Worm (Caenorhabditis elegans): Measurements from ENCODE around the gene aqp-7.
A peak's percentile ranks its signal among the peaks of the same experiment; 100 is the strongest.

The aqp-7 gene

DNA sequence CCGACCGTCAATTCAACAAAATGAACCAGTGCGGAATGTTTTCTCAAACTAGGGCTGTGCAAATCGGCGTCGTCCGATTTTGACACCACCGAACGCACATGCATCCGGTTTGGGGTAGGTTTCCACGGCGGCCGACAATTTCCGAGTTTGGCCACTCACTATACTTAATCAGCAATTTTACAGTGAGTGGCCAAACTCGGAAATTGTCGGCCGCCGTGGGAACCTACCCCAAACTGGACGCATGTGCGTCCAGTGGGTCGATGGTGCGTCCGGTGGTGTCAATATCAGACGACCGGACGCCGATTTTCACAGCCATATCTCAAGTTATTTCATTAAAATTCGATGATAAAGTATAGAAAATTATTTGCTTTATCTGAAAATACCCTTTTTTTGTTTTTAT lies 34.7 kb upstream of the aqp-7 start:
- no peak for TF ChIP-seq nhr-23 (tag; optimal IDR thresholded peaks at IDR 0.05)
- TF ChIP-seq ceh-16 (tag; optimal IDR thresholded peaks at IDR 0.05), result no peak
- no peak for TF ChIP-seq zag-1 (tag; optimal IDR thresholded peaks at IDR 0.05)
- TF ChIP-seq ZK546.5 (tag; optimal IDR thresholded peaks at IDR 0.05), result no peak
- TF ChIP-seq nhr-28 (tag; optimal IDR thresholded peaks at IDR 0.05), result no peak
- no peak for TF ChIP-seq ceh-82 (tag; optimal IDR thresholded peaks at IDR 0.05)
- no peak for TF ChIP-seq egl-5 (tag; optimal IDR thresholded peaks at IDR 0.05)
- no peak for TF ChIP-seq daf-12 (tag; optimal IDR thresholded peaks at IDR 0.05)
- TF ChIP-seq nhr-12 (tag; optimal IDR thresholded peaks at IDR 0.05), result no peak
- no peak for TF ChIP-seq nhr-237 (tag; optimal IDR thresholded peaks at IDR 0.05)
- TF ChIP-seq ceh-9 (tag; optimal IDR thresholded peaks at IDR 0.05), result no peak
- no peak for TF ChIP-seq pqm-1 (tag; optimal IDR thresholded peaks at IDR 0.05)
- TF ChIP-seq egl-27 (tag; optimal IDR thresholded peaks at IDR 0.05), result no peak
- no peak for TF ChIP-seq aly-2 (tag; optimal IDR thresholded peaks at IDR 0.05)
- TF ChIP-seq unc-39 (tag; optimal IDR thresholded peaks at IDR 0.05), result no peak
- TF ChIP-seq nhr-76 (tag; optimal IDR thresholded peaks at IDR 0.05), result no peak

DNA sequence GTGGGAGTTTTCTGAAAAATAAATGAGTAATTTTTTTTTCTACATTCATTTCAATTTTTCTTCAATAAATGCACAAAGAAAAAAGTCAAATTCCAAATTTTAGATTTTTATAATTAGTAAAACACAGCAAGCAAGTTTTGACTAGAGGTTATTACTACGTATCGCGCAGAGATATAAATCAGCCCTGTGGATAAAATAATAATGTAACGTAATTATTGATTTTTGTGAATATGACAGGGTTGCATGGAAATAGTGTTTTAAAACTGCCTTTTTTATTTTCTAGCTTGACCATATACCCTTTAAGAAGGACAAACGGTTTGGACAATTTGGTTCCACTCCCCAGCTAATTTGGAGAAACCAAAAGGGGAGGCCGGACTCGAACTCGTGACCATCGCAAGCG lies 28.5 kb upstream of the aqp-7 start:
- TF ChIP-seq fkh-2 (tag; optimal IDR thresholded peaks at IDR 0.05) (no peak), unc-62 (GFP tag; optimal IDR thresholded peaks at IDR 0.05) (no peak), mdl-1 (tag; optimal IDR thresholded peaks at IDR 0.05) (no peak), ceh-28 (tag; optimal IDR thresholded peaks at IDR 0.05) (peak; percentile 84), jun-1 (tag; optimal IDR thresholded peaks at IDR 0.05) (no peak), nhr-43 (tag; optimal IDR thresholded peaks at IDR 0.05; ENCODE audit: poor library complexity, severe bottlenecking) (peak; percentile 49), nhr-11 (tag; optimal IDR thresholded peaks at IDR 0.05) (no peak), tbx-2 (tag; optimal IDR thresholded peaks at IDR 0.05) (no peak), nhr-67 (tag; optimal IDR thresholded peaks at IDR 0.05) (no peak)

DNA sequence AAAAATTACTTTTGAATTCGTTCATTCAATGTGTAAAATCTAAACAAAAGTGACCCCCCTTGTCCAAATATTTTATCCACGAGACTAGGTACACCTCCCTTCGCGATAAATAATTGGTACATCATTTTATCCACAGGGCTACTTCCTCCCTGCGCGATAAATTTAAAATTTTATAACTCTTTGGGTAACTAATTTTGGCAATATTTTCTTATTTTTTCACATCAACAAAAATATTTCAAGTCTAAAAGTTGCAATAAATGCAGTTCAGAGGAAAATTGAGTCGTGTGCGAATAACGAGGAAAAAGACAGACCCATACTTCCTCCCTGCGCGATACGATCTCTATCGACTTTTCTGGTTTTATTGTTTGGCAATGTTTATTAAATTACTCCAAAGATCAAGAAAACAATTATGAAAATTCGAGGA lies 27.9 kb upstream of the aqp-7 start:
- TF ChIP-seq eor-1 (tag; optimal IDR thresholded peaks at IDR 0.05) (peak in 1 of 2 experiments; percentile 88), pqm-1 (tag; optimal IDR thresholded peaks at IDR 0.05) (peak; percentile 94), ama-1 (optimal IDR thresholded peaks at IDR 0.05) (no peak), zag-1 (tag; optimal IDR thresholded peaks at IDR 0.05) (peak; percentile 95), nfya-1 (tag; optimal IDR thresholded peaks at IDR 0.05; ENCODE audit: insufficient read depth) (peak; percentile 97), ceh-28 (tag; optimal IDR thresholded peaks at IDR 0.05) (peak; percentile 99), unc-62 (GFP tag; optimal IDR thresholded peaks at IDR 0.05) (peak; percentile 97), nhr-28 (tag; optimal IDR thresholded peaks at IDR 0.05) (peak; percentile 97), ztf-11 (tag; optimal IDR thresholded peaks at IDR 0.05) (peak; percentile 67), tbx-2 (tag; optimal IDR thresholded peaks at IDR 0.05) (peak; percentile 99), ceh-16 (tag; optimal IDR thresholded peaks at IDR 0.05) (peak; percentile 78), lsy-12 (tag; optimal IDR thresholded peaks at IDR 0.05) (peak; percentile 97), unc-39 (tag; optimal IDR thresholded peaks at IDR 0.05) (no peak), nhr-12 (tag; optimal IDR thresholded peaks at IDR 0.05) (peak; percentile 51), egl-5 (tag; optimal IDR thresholded peaks at IDR 0.05) (peak; percentile 99), nhr-67 (tag; optimal IDR thresholded peaks at IDR 0.05) (peak; percentile 75), lin-15B (tag; optimal IDR thresholded peaks at IDR 0.05) (peak; percentile 51), nhr-23 (tag; optimal IDR thresholded peaks at IDR 0.05) (peak; percentile 100), lin-39 (tag; optimal IDR thresholded peaks at IDR 0.05) (peak; percentile 91), ZK546.5 (tag; optimal IDR thresholded peaks at IDR 0.05) (peak; percentile 76), ceh-9 (tag; optimal IDR thresholded peaks at IDR 0.05) (no peak), fkh-10 (GFP tag; optimal IDR thresholded peaks at IDR 0.05) (peak; percentile 100), mdl-1 (tag; optimal IDR thresholded peaks at IDR 0.05) (peak; percentile 88), fos-1 (tag; optimal IDR thresholded peaks at IDR 0.05) (peak; percentile 95), fkh-2 (tag; optimal IDR thresholded peaks at IDR 0.05) (peak; percentile 94), elt-3 (tag; optimal IDR thresholded peaks at IDR 0.05) (peak; percentile 86 to 98 (median 93)), nhr-77 (tag; optimal IDR thresholded peaks at IDR 0.05) (peak; percentile 99), nhr-43 (tag; optimal IDR thresholded peaks at IDR 0.05; ENCODE audit: poor library complexity, severe bottlenecking) (peak; percentile 99), skn-1 (tag; optimal IDR thresholded peaks at IDR 0.05) (peak; percentile 99), R02D3.7 (tag; optimal IDR thresholded peaks at IDR 0.05) (peak; percentile 94), mml-1 (tag; optimal IDR thresholded peaks at IDR 0.05) (no peak), nhr-25 (tag; optimal IDR thresholded peaks at IDR 0.05) (peak; percentile 94), ceh-82 (tag; optimal IDR thresholded peaks at IDR 0.05) (peak; percentile 100), daf-12 (tag; optimal IDR thresholded peaks at IDR 0.05) (peak; percentile 89), pha-4 (tag; optimal IDR thresholded peaks at IDR 0.05) (peak; percentile 99), snpc-4 (tag; optimal IDR thresholded peaks at IDR 0.05) (peak; percentile 95), elt-2 (tag; optimal IDR thresholded peaks at IDR 0.05) (peak; percentile 83), aly-2 (tag; optimal IDR thresholded peaks at IDR 0.05) (peak; percentile 100), nhr-237 (tag; optimal IDR thresholded peaks at IDR 0.05) (peak; percentile 80), sea-2 (GFP tag; optimal IDR thresholded peaks at IDR 0.05) (no peak), elt-1 (tag; optimal IDR thresholded peaks at IDR 0.05) (peak; percentile 86), hmg-11 (tag; optimal IDR thresholded peaks at IDR 0.05) (peak; percentile 93), ztf-4 (tag; optimal IDR thresholded peaks at IDR 0.05) (peak; percentile 90), egl-27 (tag; optimal IDR thresholded peaks at IDR 0.05) (peak; percentile 93), nhr-11 (tag; optimal IDR thresholded peaks at IDR 0.05) (peak; percentile 97)
